Fruit fly (Drosophila melanogaster) whole organism, prepupa: ENCODE measurements around the gene Mybbp1A.

Source experiments
- Blimp-1 ChIP-seq: fragments of 200-800 bp; sonication (Bioruptor generic); optimal IDR thresholded peaks from 3 replicates; lab custom pipeline; 2017; ENCODE audit warnings: missing biosample characterization, missing genetic modification characterization, mild to moderate bottlenecking, moderate library complexity, missing genetic modification reagents
- CG11294 ChIP-seq: fragments of 200-800 bp; sonication (Bioruptor generic); IDR thresholded peaks from 2 replicates; pipeline ENCODE4 v1.3.6; 2022; ENCODE audit warnings: missing biosample characterization, missing genetic modification characterization
- CG1621 ChIP-seq: fragments of 200-800 bp; sonication (Bioruptor generic); optimal IDR thresholded peaks from 3 replicates; lab custom pipeline; 2018; ENCODE audit warnings: missing biosample characterization, mild to moderate bottlenecking, missing genetic modification characterization
- CG6854 ChIP-seq: fragments of 200-800 bp; sonication (Bioruptor generic); optimal IDR thresholded peaks from 2 replicates; lab custom pipeline; 2017; ENCODE audit warnings: missing biosample characterization, mild to moderate bottlenecking, missing genetic modification characterization
- CG9139 ChIP-seq: fragments of 200-800 bp; sonication (Bioruptor generic); optimal IDR thresholded peaks from 3 replicates; lab custom pipeline; 2017; ENCODE audit warnings: missing biosample characterization, mild to moderate bottlenecking, missing genetic modification characterization
- Gug ChIP-seq: fragments of 200-800 bp; sonication (Bioruptor generic); IDR thresholded peaks from 2 replicates; pipeline ENCODE4 v1.3.6; 2022; ENCODE audit warnings: missing biosample characterization, missing genetic modification characterization
- Hr4 ChIP-seq: fragments of 200-800 bp; sonication (Bioruptor generic); optimal IDR thresholded peaks from 3 replicates; lab custom pipeline; 2016; ENCODE audit warnings: missing biosample characterization, missing genetic modification characterization
- fd85E ChIP-seq: fragments of 200-800 bp; sonication (Bioruptor generic); optimal IDR thresholded peaks from 3 replicates; lab custom pipeline; 2016; ENCODE audit warnings: missing biosample characterization, missing genetic modification characterization
- net ChIP-seq: fragments of 200-800 bp; sonication (Bioruptor generic); optimal IDR thresholded peaks from 3 replicates; lab custom pipeline; 2016; ENCODE audit warnings: missing biosample characterization, missing genetic modification characterization
- salr ChIP-seq, 2 experiments: fragments of 200-800 bp; sonication (Bioruptor generic); optimal IDR thresholded peaks; 3 replicates each; lab custom pipeline; 2016 to 2018; ENCODE audit warnings: missing biosample characterization in 2 of 2, missing genetic modification characterization in 2 of 2, mild to moderate bottlenecking in 1 of 2
- svp ChIP-seq: fragments of 200-800 bp; sonication (Bioruptor generic); peaks from one replicate; lab custom pipeline; 2016; ENCODE audit warnings: missing biosample characterization, missing genetic modification characterization

DNA sequence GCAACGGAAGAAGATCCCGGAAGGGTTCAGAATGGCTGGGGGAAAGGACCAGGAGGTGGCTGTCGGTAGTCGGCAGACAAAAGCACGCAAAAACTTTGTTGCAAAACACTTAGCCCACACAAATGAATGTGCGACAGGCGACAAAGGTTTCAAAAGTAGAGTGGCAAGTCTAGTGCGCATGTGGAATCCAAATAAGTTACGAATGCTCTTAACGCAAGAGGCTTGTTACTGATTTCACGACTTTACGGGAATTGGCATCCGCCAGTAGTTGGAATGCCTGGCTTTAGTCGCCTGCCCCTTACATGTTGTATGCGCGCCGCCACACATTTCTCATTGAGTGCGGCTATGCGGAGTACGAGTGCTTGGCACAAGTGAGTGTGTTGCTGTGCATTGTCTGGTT is 48.9 kb downstream of the Mybbp1A start:
- no peak for TF ChIP-seq CG9139 (GFP tag; lab: Kevin White, UChicago)
- TF ChIP-seq fd85E (GFP tag; lab: Kevin White, UChicago), result no peak
- peak in 1 of 2 experiments; percentile 2 for TF ChIP-seq salr (GFP tag; optimal IDR thresholded peaks at IDR 0.05; lab: Kevin White, UChicago)
- TF ChIP-seq Hr4 (GFP tag; lab: Kevin White, UChicago), result peak; percentile 32
- TF ChIP-seq CG1621, result peak; percentile 2
- peak; percentile 14 for TF ChIP-seq svp (GFP tag; lab: Kevin White, UChicago)
- TF ChIP-seq CG6854 (GFP tag; lab: Kevin White, UChicago), result no peak
- peak; percentile 38; the same call in 1 of the 2 replicates for TF ChIP-seq Gug (GFP tag; lab: Robert Waterston, UW)
- TF ChIP-seq CG11294, result no peak
- TF ChIP-seq Blimp-1 (GFP tag; lab: Kevin White, UChicago), result no peak
- TF ChIP-seq net (GFP tag; lab: Kevin White, UChicago), result no peak
